Worm (Caenorhabditis elegans): ENCODE measurements around the gene C39B10.5.

The C39B10.5 gene

DNA sequence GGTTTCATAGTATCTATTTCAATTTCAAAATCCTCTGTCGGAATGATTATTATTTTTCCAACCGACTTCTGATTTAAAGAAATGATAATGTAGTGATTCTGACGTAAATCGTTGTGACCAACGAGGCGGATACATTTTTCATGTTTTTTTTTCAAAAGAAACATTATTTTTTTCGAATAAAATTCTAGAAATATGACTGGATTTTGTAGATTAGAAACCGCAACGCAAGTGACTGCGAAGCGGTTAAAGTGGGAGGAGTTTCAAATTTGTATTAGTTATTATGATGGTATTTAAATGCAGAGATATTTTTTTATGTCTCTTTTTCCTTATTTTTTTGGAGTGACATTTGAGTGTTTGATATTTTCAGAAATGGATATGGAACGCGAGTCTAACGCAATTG is at the start of gene C39B10.5:
Gene C39B10.5, plus strand, starts transcription at position 362 of the 400 bp plus-strand sequence.
- TF ChIP-seq klf-2 (GFP tag; conservative IDR thresholded peaks at IDR 0.05) (no peak), tab-1 (GFP tag; IDR thresholded peaks at IDR 0.05) (no peak), ref-1 (GFP tag; conservative IDR thresholded peaks at IDR 0.05) (no peak), flt-1 (GFP tag; IDR thresholded peaks at IDR 0.05) (no peak), cog-1 (tag; optimal IDR thresholded peaks at IDR 0.05) (no peak), ztf-29 (GFP tag; IDR thresholded peaks at IDR 0.05) (no peak), med-1 (GFP tag; optimal IDR thresholded peaks at IDR 0.05; ENCODE audit: insufficient read depth) (no peak)

- TF ChIP-seq flt-1 (GFP tag; IDR thresholded peaks at IDR 0.05) (no peak), T22C8.4 (GFP tag; IDR thresholded peaks at IDR 0.05) (no peak), klf-2 (GFP tag; conservative IDR thresholded peaks at IDR 0.05) (no peak), ztf-29 (GFP tag; IDR thresholded peaks at IDR 0.05) (no peak), tab-1 (GFP tag; IDR thresholded peaks at IDR 0.05) (no peak), ztf-23 (GFP tag; IDR thresholded peaks at IDR 0.05) (no peak), med-1 (GFP tag; optimal IDR thresholded peaks at IDR 0.05; ENCODE audit: insufficient read depth) (no peak), ref-1 (GFP tag; conservative IDR thresholded peaks at IDR 0.05) (no peak), cog-1 (tag; optimal IDR thresholded peaks at IDR 0.05) (no peak)
Measured at ce11 chrX:10401118-10401517, 46.0 kb upstream of the C39B10.5 start.

- TF ChIP-seq cog-1 (tag; optimal IDR thresholded peaks at IDR 0.05): no peak
- no peak for TF ChIP-seq med-1 (GFP tag; optimal IDR thresholded peaks at IDR 0.05; ENCODE audit: insufficient read depth)
Measured at ce11 chrX:10404051-10404450, 43.1 kb upstream of the C39B10.5 start.

- no peak for TF ChIP-seq cog-1 (tag; optimal IDR thresholded peaks at IDR 0.05)
- no peak for TF ChIP-seq T22C8.4 (GFP tag; IDR thresholded peaks at IDR 0.05)
- TF ChIP-seq ztf-23 (GFP tag; IDR thresholded peaks at IDR 0.05): no peak
- TF ChIP-seq ref-1 (GFP tag; conservative IDR thresholded peaks at IDR 0.05): no peak
- TF ChIP-seq klf-2 (GFP tag; conservative IDR thresholded peaks at IDR 0.05): no peak
- no peak for TF ChIP-seq tab-1 (GFP tag; IDR thresholded peaks at IDR 0.05)
Measured at ce11 chrX:10406203-10406602, 40.9 kb upstream of the C39B10.5 start, which contains the start of gene gur-3. TSS of gene gur-3 (minus strand) at chrX:10406303.

DNA sequence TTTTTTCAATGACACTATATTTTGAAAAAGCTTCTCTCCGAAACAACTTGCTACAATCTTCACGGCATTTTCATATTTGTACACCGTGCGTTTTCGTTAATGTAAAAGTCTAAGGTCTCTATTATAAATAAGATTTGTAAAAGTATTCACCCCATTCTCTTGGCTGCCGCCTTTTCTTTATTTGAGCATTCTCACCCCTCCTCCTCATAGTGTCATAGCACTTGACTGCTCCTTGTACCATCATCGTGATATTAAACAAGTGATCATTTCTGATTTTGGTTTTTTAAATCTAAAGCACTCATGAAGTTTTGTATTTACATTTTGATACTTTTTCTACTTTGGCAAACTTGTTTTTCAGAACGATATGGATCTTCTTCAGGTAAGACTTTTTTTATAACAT is 40.3 kb upstream of the C39B10.5 start, which contains the start of gene ZC504.1:
Gene ZC504.1, plus strand, starts transcription at position 301 of the 400 bp plus-strand sequence.
- TF ChIP-seq T22C8.4 (GFP tag; IDR thresholded peaks at IDR 0.05): no peak
- TF ChIP-seq klf-2 (GFP tag; conservative IDR thresholded peaks at IDR 0.05): no peak
- TF ChIP-seq tab-1 (GFP tag; IDR thresholded peaks at IDR 0.05): no peak
- TF ChIP-seq ztf-23 (GFP tag; IDR thresholded peaks at IDR 0.05): no peak
- no peak for TF ChIP-seq cog-1 (tag; optimal IDR thresholded peaks at IDR 0.05)
- TF ChIP-seq ztf-29 (GFP tag; IDR thresholded peaks at IDR 0.05): no peak

DNA sequence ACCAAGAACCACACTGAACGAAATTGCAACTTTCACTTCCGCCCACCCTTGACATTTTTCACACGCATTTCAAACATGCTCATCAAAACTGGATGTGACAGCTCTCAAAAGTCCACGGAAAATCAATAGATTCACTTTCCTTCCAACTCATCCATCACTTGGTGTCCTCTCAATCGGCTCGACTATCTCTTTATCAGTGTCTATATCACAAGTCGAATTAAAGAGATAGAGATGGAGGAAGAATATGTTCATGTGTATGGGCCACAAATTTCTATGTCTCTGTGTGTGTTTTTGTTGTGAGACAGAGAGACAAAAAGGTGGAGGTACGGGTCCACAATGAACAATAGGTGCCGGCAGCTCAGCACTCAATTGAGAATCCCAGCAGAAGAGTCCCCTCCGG is 36.6 kb upstream of the C39B10.5 start:
- TF ChIP-seq T22C8.4 (GFP tag; IDR thresholded peaks at IDR 0.05) (no peak), flt-1 (GFP tag; IDR thresholded peaks at IDR 0.05) (no peak), cog-1 (tag; optimal IDR thresholded peaks at IDR 0.05) (no peak), tab-1 (GFP tag; IDR thresholded peaks at IDR 0.05) (no peak), ztf-23 (GFP tag; IDR thresholded peaks at IDR 0.05) (no peak), klf-2 (GFP tag; conservative IDR thresholded peaks at IDR 0.05) (no peak), ref-1 (GFP tag; conservative IDR thresholded peaks at IDR 0.05) (no peak), ztf-29 (GFP tag; IDR thresholded peaks at IDR 0.05) (no peak), med-1 (GFP tag; optimal IDR thresholded peaks at IDR 0.05; ENCODE audit: insufficient read depth) (no peak)

ce11 chrX:10412425-10412824 is 34.7 kb upstream of the C39B10.5 start, which contains the start of gene acr-8:
TSS of gene acr-8 (plus strand) at chrX:10412725.
- no peak for TF ChIP-seq ztf-23 (GFP tag; IDR thresholded peaks at IDR 0.05)
- no peak for TF ChIP-seq cog-1 (tag; optimal IDR thresholded peaks at IDR 0.05)
- no peak for TF ChIP-seq med-1 (GFP tag; optimal IDR thresholded peaks at IDR 0.05; ENCODE audit: insufficient read depth)
- TF ChIP-seq T22C8.4 (GFP tag; IDR thresholded peaks at IDR 0.05): no peak
- TF ChIP-seq klf-2 (GFP tag; conservative IDR thresholded peaks at IDR 0.05): no peak
- TF ChIP-seq flt-1 (GFP tag; IDR thresholded peaks at IDR 0.05): no peak

DNA sequence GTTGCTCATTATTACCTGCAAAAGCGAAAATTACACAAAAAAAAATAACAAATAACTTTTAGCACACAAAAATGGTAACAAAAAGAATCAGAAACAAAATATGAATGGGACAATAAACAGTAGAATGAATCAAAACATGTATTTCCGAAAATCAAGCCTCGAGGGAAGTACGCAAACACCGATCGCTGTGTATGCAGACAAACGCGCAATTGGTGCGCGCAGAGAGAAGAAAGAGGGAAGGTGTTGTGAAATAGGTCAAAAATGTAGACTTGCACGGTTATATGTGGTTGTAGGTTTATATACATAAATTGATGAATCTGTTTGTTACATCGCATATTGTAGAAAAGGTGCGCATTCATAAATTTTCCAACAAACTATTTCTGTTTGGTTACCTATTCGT is 27.4 kb upstream of the C39B10.5 start, which contains the start of gene cdk-11.2:
Gene cdk-11.2, minus strand, starts transcription at position 23 of the 400 bp plus-strand sequence.
- TF ChIP-seq T22C8.4 (GFP tag; IDR thresholded peaks at IDR 0.05) (no peak), ztf-29 (GFP tag; IDR thresholded peaks at IDR 0.05) (0 out of 2 replicates have a peak, but pooled peaks have one; percentile 28), tab-1 (GFP tag; IDR thresholded peaks at IDR 0.05) (no peak), med-1 (GFP tag; optimal IDR thresholded peaks at IDR 0.05; ENCODE audit: insufficient read depth) (no peak), flt-1 (GFP tag; IDR thresholded peaks at IDR 0.05) (0 out of 2 replicates have a peak, but pooled peaks have one; percentile 21), klf-2 (GFP tag; conservative IDR thresholded peaks at IDR 0.05) (no peak), ztf-23 (GFP tag; IDR thresholded peaks at IDR 0.05) (0 out of 2 replicates have a peak, but pooled peaks have one; percentile 44), cog-1 (tag; optimal IDR thresholded peaks at IDR 0.05) (no peak), ref-1 (GFP tag; conservative IDR thresholded peaks at IDR 0.05) (no peak)

DNA sequence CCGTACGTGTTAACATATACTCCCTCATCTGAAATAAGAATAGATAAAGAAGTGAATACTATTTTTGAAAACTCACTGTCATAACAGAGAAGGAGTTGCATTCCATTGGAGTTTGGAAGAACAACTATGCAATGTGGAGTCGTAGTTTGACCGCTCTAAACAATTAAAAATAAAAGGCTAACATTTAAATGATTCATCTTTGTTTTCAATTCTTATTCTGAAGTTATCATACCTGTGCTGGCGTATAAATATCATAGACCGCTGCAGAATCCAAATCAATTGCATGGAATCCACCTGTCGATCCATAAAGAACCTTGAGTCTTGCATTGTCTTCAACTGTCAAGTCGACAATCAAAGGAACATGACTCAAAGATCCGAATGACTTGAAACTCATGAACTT is 24.4 kb upstream of the C39B10.5 start:
- TF ChIP-seq ztf-23 (GFP tag; IDR thresholded peaks at IDR 0.05): no peak
- no peak for TF ChIP-seq ref-1 (GFP tag; conservative IDR thresholded peaks at IDR 0.05)
- no peak for TF ChIP-seq T22C8.4 (GFP tag; IDR thresholded peaks at IDR 0.05)
- TF ChIP-seq flt-1 (GFP tag; IDR thresholded peaks at IDR 0.05): no peak
- no peak for TF ChIP-seq med-1 (GFP tag; optimal IDR thresholded peaks at IDR 0.05; ENCODE audit: insufficient read depth)
- no peak for TF ChIP-seq ztf-29 (GFP tag; IDR thresholded peaks at IDR 0.05)
- no peak for TF ChIP-seq tab-1 (GFP tag; IDR thresholded peaks at IDR 0.05)
- no peak for TF ChIP-seq klf-2 (GFP tag; conservative IDR thresholded peaks at IDR 0.05)
- no peak for TF ChIP-seq cog-1 (tag; optimal IDR thresholded peaks at IDR 0.05)

DNA sequence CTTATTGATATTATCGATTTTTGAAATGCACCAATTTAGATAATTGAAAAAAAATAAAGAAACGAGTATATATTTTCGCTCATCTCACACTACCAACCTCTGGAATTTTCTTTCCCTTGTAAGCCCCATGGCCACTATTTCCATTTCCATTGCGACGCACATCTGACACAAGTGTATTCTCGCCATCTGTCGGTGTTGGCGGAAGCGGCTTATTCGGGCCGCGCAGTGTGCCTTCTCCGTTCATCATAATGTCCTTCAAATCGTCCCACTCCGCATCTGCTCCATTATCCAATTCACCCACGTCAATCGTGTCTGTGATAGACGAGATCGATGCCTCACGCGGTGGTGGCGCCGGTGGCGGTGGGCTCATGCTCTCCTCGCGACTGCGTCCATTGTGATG is 22.4 kb upstream of the C39B10.5 start:
- TF ChIP-seq ztf-23 (GFP tag; IDR thresholded peaks at IDR 0.05) (no peak), med-1 (GFP tag; optimal IDR thresholded peaks at IDR 0.05; ENCODE audit: insufficient read depth) (no peak), klf-2 (GFP tag; conservative IDR thresholded peaks at IDR 0.05) (no peak), ref-1 (GFP tag; conservative IDR thresholded peaks at IDR 0.05) (no peak), tab-1 (GFP tag; IDR thresholded peaks at IDR 0.05) (no peak), ztf-29 (GFP tag; IDR thresholded peaks at IDR 0.05) (no peak), flt-1 (GFP tag; IDR thresholded peaks at IDR 0.05) (no peak), cog-1 (tag; optimal IDR thresholded peaks at IDR 0.05) (no peak), T22C8.4 (GFP tag; IDR thresholded peaks at IDR 0.05) (no peak)
